Worm (Caenorhabditis elegans) whole organism, late embryonic: Measurements from ENCODE around the gene srt-73.
A peak's percentile ranks its signal among the peaks of the same experiment; 100 is the strongest.

Experiments used
- ahr-1 ChIP-seq: sonication (generic microtip); optimal IDR thresholded peaks from 2 replicates; lab custom pipeline; 2016; ENCODE audit warnings: missing genetic modification characterization, missing compliant biosample characterization
- ama-1 ChIP-seq: fragments of 150-350 bp; optimal IDR thresholded peaks from 2 replicates; lab custom pipeline; 2014
- che-1 ChIP-seq: sonication (generic microtip); optimal IDR thresholded peaks from 2 replicates; lab custom pipeline; 2016; ENCODE audit warnings: mild to moderate bottlenecking, missing genetic modification characterization, missing compliant biosample characterization
- elt-2 ChIP-seq: sonication (generic microtip); optimal IDR thresholded peaks from 2 replicates; lab custom pipeline; 2016; ENCODE audit warnings: missing genetic modification reagents, missing genetic modification characterization, missing compliant biosample characterization
- hlh-13 ChIP-seq: fragments of 200-800 bp; sonication (Bioruptor generic); optimal IDR thresholded peaks from 2 replicates; lab custom pipeline; 2018; ENCODE audit warnings: mild to moderate bottlenecking, missing genetic modification characterization, missing compliant biosample characterization
- hlh-15 ChIP-seq: sonication (generic microtip); optimal IDR thresholded peaks from 2 replicates; lab custom pipeline; 2016; ENCODE audit warnings: missing genetic modification characterization, missing compliant biosample characterization
- nfya-1 ChIP-seq: sonication (generic microtip); optimal IDR thresholded peaks from 2 replicates; lab custom pipeline; 2017; ENCODE audit warnings: missing genetic modification characterization, mild to moderate bottlenecking, missing compliant biosample characterization, antibody characterized with exemption, moderate library complexity
- nhr-11 ChIP-seq: fragments of 150-350 bp; optimal IDR thresholded peaks from 2 replicates; lab custom pipeline; 2014; ENCODE audit warnings: missing biosample characterization, missing genetic modification characterization
- pqm-1 ChIP-seq: sonication (generic microtip); optimal IDR thresholded peaks from 2 replicates; lab custom pipeline; 2016; ENCODE audit warnings: missing genetic modification characterization, missing compliant biosample characterization
- rnt-1 ChIP-seq: sonication (generic microtip); optimal IDR thresholded peaks from 2 replicates; lab custom pipeline; 2016; ENCODE audit warnings: missing genetic modification characterization, missing compliant biosample characterization
- syd-9 ChIP-seq: sonication (generic microtip); optimal IDR thresholded peaks from 2 replicates; lab custom pipeline; 2016; ENCODE audit warnings: mild to moderate bottlenecking, missing genetic modification characterization, moderate library complexity, missing compliant biosample characterization
- unc-42 ChIP-seq: sonication (generic microtip); optimal IDR thresholded peaks from 2 replicates; lab custom pipeline; 2016; ENCODE audit warnings: missing genotype, missing genetic modification characterization, missing compliant biosample characterization

ce11 chrIV:7909455-7910141, 30.5 kb downstream of the srt-73 start:
- TF ChIP-seq che-1 (tag; lab: Kevin White, UChicago) (no peak), hlh-13 (no peak), syd-9 (tag; lab: Kevin White, UChicago) (no peak), rnt-1 (tag; lab: Kevin White, UChicago) (no peak), unc-42 (peak; percentile 36), ahr-1 (tag; lab: Kevin White, UChicago) (no peak), elt-2 (tag; lab: Kevin White, UChicago) (no peak), hlh-15 (no peak), pqm-1 (tag; lab: Kevin White, UChicago) (no peak), ama-1 (lab: Kevin White, UChicago) (no peak), nfya-1 (tag; lab: Kevin White, UChicago) (peak; percentile 9), nhr-11 (tag; lab: Kevin White, UChicago) (no peak)
